Worm (Caenorhabditis elegans) whole organism, midembryonic: Measurements from ENCODE around the gene Y22D7AL.9.

ENCODE experiments used
- T22C8.4 ChIP-seq: fragments of 200-800 bp; sonication (Bioruptor generic); IDR thresholded peaks from 2 replicates; pipeline ENCODE4 v1.3.6; 2022; ENCODE audit warnings: missing genetic modification characterization, missing compliant biosample characterization
- cog-1 ChIP-seq: sonication (generic microtip); optimal IDR thresholded peaks from 2 replicates; lab custom pipeline; 2016; ENCODE audit warnings: missing genetic modification characterization, missing compliant biosample characterization
- flt-1 ChIP-seq: fragments of 200-800 bp; sonication (Bioruptor generic); IDR thresholded peaks from 2 replicates; pipeline ENCODE4 v1.3.6; 2022; ENCODE audit warnings: missing genetic modification characterization, missing compliant biosample characterization
- klf-2 ChIP-seq: fragments of 200-800 bp; sonication (Bioruptor generic); conservative IDR thresholded peaks from 2 replicates; pipeline ENCODE4 v1.3.6; 2022; ENCODE audit warnings: missing genetic modification reagents, missing genetic modification characterization, missing compliant biosample characterization
- med-1 ChIP-seq: sonication (generic microtip); optimal IDR thresholded peaks from 2 replicates; lab custom pipeline; 2017; ENCODE audit warnings: missing genetic modification characterization, mild to moderate bottlenecking, missing compliant biosample characterization, antibody characterized with exemption, missing genetic modification reagents; ENCODE audit not compliant: insufficient read depth
- ref-1 ChIP-seq: fragments of 200-800 bp; sonication (Bioruptor generic); conservative IDR thresholded peaks from 2 replicates; pipeline ENCODE4 v1.3.6; 2022; ENCODE audit warnings: missing genetic modification reagents, missing genetic modification characterization, missing compliant biosample characterization
- tab-1 ChIP-seq: fragments of 200-800 bp; sonication (Bioruptor generic); IDR thresholded peaks from 2 replicates; pipeline ENCODE4 v1.3.6; 2022; ENCODE audit warnings: missing genetic modification characterization, missing compliant biosample characterization
- ztf-23 ChIP-seq: fragments of 200-800 bp; sonication (Bioruptor generic); IDR thresholded peaks from 2 replicates; pipeline ENCODE4 v1.3.6; 2022; ENCODE audit warnings: missing genetic modification reagents, missing genetic modification characterization, missing compliant biosample characterization
- ztf-29 ChIP-seq: fragments of 200-800 bp; sonication (Bioruptor generic); IDR thresholded peaks from 2 replicates; pipeline ENCODE4 v1.3.6; 2022; ENCODE audit warnings: missing genetic modification reagents, missing genetic modification characterization, missing compliant biosample characterization

- TF ChIP-seq med-1 (GFP tag; lab: Kevin White, UChicago) (no peak), flt-1 (GFP tag; lab: Robert Waterston, UW) (no peak), ref-1 (GFP tag; lab: Robert Waterston, UW) (no peak), cog-1 (tag; lab: Kevin White, UChicago) (no peak), tab-1 (no peak), klf-2 (GFP tag; lab: Robert Waterston, UW) (no peak), ztf-29 (GFP tag; lab: Robert Waterston, UW) (no peak), ztf-23 (no peak), T22C8.4 (GFP tag; lab: Robert Waterston, UW) (no peak)
Observed at ce11 chrIII:1614412-1614811, 579 bp upstream of the Y22D7AL.9 start.
